Fruit fly (Drosophila melanogaster) whole organism, wandering third instar larva: ENCODE data around the gene CG18586.

Experiments
- Dfd ChIP-seq: fragments of >200 bp; optimal IDR thresholded peaks from 2 replicates; lab custom pipeline; 2017; ENCODE audit warnings: missing biosample characterization, missing genetic modification characterization
- HLH106 ChIP-seq: fragments of 200-800 bp; optimal IDR thresholded peaks from 3 replicates; lab custom pipeline; 2019; ENCODE audit warnings: missing biosample characterization, mild to moderate bottlenecking, missing genetic modification characterization, moderate library complexity
- Hr83 ChIP-seq: fragments of 200-300 bp; sonication (Bioruptor generic); optimal IDR thresholded peaks from 2 replicates; lab custom pipeline; 2016; ENCODE audit warnings: missing biosample characterization, mild to moderate bottlenecking, missing genetic modification characterization, moderate library complexity; ENCODE audit not compliant: poor library complexity, severe bottlenecking
- Jra ChIP-seq: sonication (Bioruptor generic); optimal IDR thresholded peaks from 2 replicates; lab custom pipeline; 2016; ENCODE audit warnings: missing biosample characterization, missing genetic modification characterization
- Myc ChIP-seq: fragments of >200 bp; optimal IDR thresholded peaks from 2 replicates; lab custom pipeline; 2017
- dmrt93B ChIP-seq: fragments of 200-800 bp; sonication (Bioruptor generic); optimal IDR thresholded peaks from 2 replicates; lab custom pipeline; 2018; ENCODE audit warnings: missing biosample characterization, mild to moderate bottlenecking, missing genetic modification characterization
- ey ChIP-seq: fragments of 200-800 bp; sonication (Bioruptor generic); optimal IDR thresholded peaks from 2 replicates; lab custom pipeline; 2016; ENCODE audit warnings: missing biosample characterization, missing genetic modification characterization
- foxo ChIP-seq, 2 experiments: fragments of 200-800 bp; sonication (Bioruptor generic); optimal IDR thresholded peaks; 2 replicates in 1 of 2; 3 replicates in 1 of 2; lab custom pipeline; 2016 to 2017; ENCODE audit warnings: missing biosample characterization in 2 of 2, missing genetic modification characterization in 2 of 2
- lola ChIP-seq: fragments of >200 bp; optimal IDR thresholded peaks from 2 replicates; lab custom pipeline; 2017; ENCODE audit warnings: missing biosample characterization, missing genetic modification characterization
- psq ChIP-seq: fragments of 200-800 bp; sonication (Bioruptor generic); optimal IDR thresholded peaks from 3 replicates; lab custom pipeline; 2017; ENCODE audit warnings: missing biosample characterization, mild to moderate bottlenecking, missing genetic modification characterization, moderate library complexity
- tai ChIP-seq: sonication (Bioruptor generic); optimal IDR thresholded peaks from 2 replicates; lab custom pipeline; 2016; ENCODE audit warnings: missing biosample characterization, missing genetic modification characterization

DNA sequence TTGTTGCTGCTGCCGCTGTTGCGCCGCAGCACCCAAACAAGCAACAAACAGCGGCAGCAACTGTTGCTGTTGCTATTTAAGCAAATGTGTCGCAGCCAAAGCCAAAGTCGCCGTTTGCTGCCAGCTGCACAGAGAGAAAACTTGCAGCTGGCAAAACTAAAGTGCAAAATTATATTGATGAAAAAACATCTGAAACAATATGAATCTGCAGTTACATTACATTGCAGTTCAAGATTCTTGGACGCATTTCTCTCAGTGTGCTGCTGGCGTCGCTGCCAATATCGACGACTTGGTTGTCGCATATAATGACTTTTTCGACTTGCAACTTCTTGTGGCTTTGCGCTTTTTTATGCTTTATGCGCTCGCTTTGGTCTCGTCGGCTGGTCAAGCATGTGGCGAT lies 38.9 kb upstream of the CG18586 start:
- TF ChIP-seq tai (GFP tag; lab: Kevin White, UChicago) (no peak), Dfd (GFP tag; lab: Kevin White, UChicago) (no peak), lola (GFP tag; lab: Kevin White, UChicago) (no peak), foxo (GFP tag; optimal IDR thresholded peaks at IDR 0.05; lab: Kevin White, UChicago) (peak in 1 of 2 experiments; percentile 53), Hr83 (GFP tag; lab: Kevin White, UChicago) (no peak), psq (GFP tag; lab: Kevin White, UChicago) (no peak), Jra (GFP tag; lab: Kevin White, UChicago) (no peak), dmrt93B (GFP tag; lab: Kevin White, UChicago) (peak; percentile 26), ey (GFP tag; lab: Kevin White, UChicago) (peak; percentile 43), Myc (lab: Kevin White, UChicago) (no peak), HLH106 (tag; lab: Kevin White, UChicago) (peak; percentile 25)
